Worm (Caenorhabditis elegans) whole organism, late embryonic: ENCODE results near the gene F59B1.6.
"Not testable (repeated sequence)": the region's sequence is repeated elsewhere in the genome, so short reads cannot be mapped to it uniquely, and the experiment has no call there.

Experiments
- C38D4.7 ChIP-seq: fragments of 200-800 bp; sonication (Bioruptor generic); optimal IDR thresholded peaks from 2 replicates; lab custom pipeline; 2018; ENCODE audit warnings: mild to moderate bottlenecking, missing genetic modification characterization, moderate library complexity, missing compliant biosample characterization
- F13H6.1 ChIP-seq: sonication (generic microtip); optimal IDR thresholded peaks from 2 replicates; lab custom pipeline; 2016; ENCODE audit warnings: missing genetic modification characterization, missing compliant biosample characterization
- K09A11.1 ChIP-seq: sonication (generic microtip); optimal IDR thresholded peaks from 2 replicates; lab custom pipeline; 2017; ENCODE audit warnings: antibody characterized with exemption, mild to moderate bottlenecking, missing genetic modification characterization, missing compliant biosample characterization; ENCODE audit not compliant: insufficient read depth
- T23F11.4 ChIP-seq: fragments of 200-800 bp; sonication (Bioruptor generic); optimal IDR thresholded peaks from 2 replicates; lab custom pipeline; 2018; ENCODE audit warnings: mild to moderate bottlenecking, missing genetic modification characterization, missing compliant biosample characterization
- ceh-14 ChIP-seq: sonication (generic microtip); optimal IDR thresholded peaks from 2 replicates; lab custom pipeline; 2016; ENCODE audit warnings: missing genotype, missing genetic modification characterization, missing compliant biosample characterization
- ceh-19 ChIP-seq: fragments of 200-800 bp; sonication (Bioruptor generic); optimal IDR thresholded peaks from 2 replicates; lab custom pipeline; 2018; ENCODE audit warnings: mild to moderate bottlenecking, missing genetic modification characterization, missing compliant biosample characterization
- ceh-22 ChIP-seq: sonication (generic microtip); optimal IDR thresholded peaks from 2 replicates; lab custom pipeline; 2017; ENCODE audit warnings: missing biosample characterization, missing genetic modification characterization
- ceh-24 ChIP-seq: sonication (generic microtip); optimal IDR thresholded peaks from 2 replicates; lab custom pipeline; 2016; ENCODE audit warnings: mild to moderate bottlenecking, missing genetic modification characterization, missing compliant biosample characterization
- ceh-31 ChIP-seq: sonication (generic microtip); optimal IDR thresholded peaks from 2 replicates; lab custom pipeline; 2016; ENCODE audit warnings: missing genetic modification characterization, missing compliant biosample characterization
- ceh-48 ChIP-seq: sonication (generic microtip); optimal IDR thresholded peaks from 2 replicates; lab custom pipeline; 2016; ENCODE audit warnings: missing genetic modification characterization, inconsistent platforms, missing compliant biosample characterization
- che-1 ChIP-seq: sonication (generic microtip); optimal IDR thresholded peaks from 2 replicates; lab custom pipeline; 2016; ENCODE audit warnings: mild to moderate bottlenecking, missing genetic modification characterization, missing compliant biosample characterization
- elt-2 ChIP-seq: sonication (generic microtip); optimal IDR thresholded peaks from 2 replicates; lab custom pipeline; 2016; ENCODE audit warnings: missing genetic modification reagents, missing genetic modification characterization, missing compliant biosample characterization
- elt-4 ChIP-seq: sonication (generic microtip); optimal IDR thresholded peaks from 2 replicates; lab custom pipeline; 2016; ENCODE audit warnings: missing genetic modification characterization, missing compliant biosample characterization
- eyg-1 ChIP-seq: sonication (generic microtip); optimal IDR thresholded peaks from 2 replicates; lab custom pipeline; 2016; ENCODE audit warnings: missing genotype, missing genetic modification characterization, missing compliant biosample characterization
- fax-1 ChIP-seq: sonication (generic microtip); optimal IDR thresholded peaks from 2 replicates; lab custom pipeline; 2016; ENCODE audit warnings: missing genotype, missing genetic modification characterization, missing compliant biosample characterization
- fkh-10 ChIP-seq: fragments of 150-350 bp; optimal IDR thresholded peaks from 2 replicates; lab custom pipeline; 2014; ENCODE audit warnings: missing biosample characterization, missing genetic modification reagents, missing genetic modification characterization
- fkh-6 ChIP-seq: sonication (generic microtip); optimal IDR thresholded peaks from 2 replicates; lab custom pipeline; 2016; ENCODE audit warnings: missing genetic modification characterization, missing compliant biosample characterization
- gmeb-2 ChIP-seq: sonication (generic microtip); optimal IDR thresholded peaks from 2 replicates; lab custom pipeline; 2016; ENCODE audit warnings: missing genetic modification characterization, inconsistent platforms, missing compliant biosample characterization
- hlh-13 ChIP-seq: fragments of 200-800 bp; sonication (Bioruptor generic); optimal IDR thresholded peaks from 2 replicates; lab custom pipeline; 2018; ENCODE audit warnings: mild to moderate bottlenecking, missing genetic modification characterization, missing compliant biosample characterization
- hlh-30 ChIP-seq: sonication (generic microtip); optimal IDR thresholded peaks from 2 replicates; lab custom pipeline; 2017; ENCODE audit warnings: antibody characterized with exemption, missing genetic modification characterization, missing compliant biosample characterization; ENCODE audit not compliant: insufficient read depth
- lim-6 ChIP-seq: sonication (generic microtip); optimal IDR thresholded peaks from 2 replicates; lab custom pipeline; 2016; ENCODE audit warnings: missing genetic modification characterization, missing compliant biosample characterization
- madf-2 ChIP-seq: sonication (generic microtip); optimal IDR thresholded peaks from 2 replicates; lab custom pipeline; 2017; ENCODE audit warnings: missing genetic modification characterization, missing compliant biosample characterization
- nhr-11 ChIP-seq: fragments of 150-350 bp; optimal IDR thresholded peaks from 2 replicates; lab custom pipeline; 2014; ENCODE audit warnings: missing biosample characterization, missing genetic modification characterization
- nhr-232 ChIP-seq: sonication (generic microtip); optimal IDR thresholded peaks from 2 replicates; lab custom pipeline; 2016; ENCODE audit warnings: missing genetic modification characterization, missing compliant biosample characterization
- odd-2 ChIP-seq: sonication (generic microtip); optimal IDR thresholded peaks from 2 replicates; lab custom pipeline; 2017; ENCODE audit warnings: antibody characterized with exemption, mild to moderate bottlenecking, missing genetic modification characterization, missing compliant biosample characterization
- pag-3 ChIP-seq: sonication (generic microtip); optimal IDR thresholded peaks from 2 replicates; lab custom pipeline; 2016; ENCODE audit warnings: missing compliant biosample characterization, missing genetic modification characterization, borderline replicate concordance
- pat-9 ChIP-seq: fragments of 200-800 bp; sonication (Bioruptor generic); optimal IDR thresholded peaks from 2 replicates; lab custom pipeline; 2018; ENCODE audit warnings: mild to moderate bottlenecking, missing genetic modification characterization, moderate library complexity, missing compliant biosample characterization
- pha-2 ChIP-seq: sonication (generic microtip); optimal IDR thresholded peaks from 2 replicates; lab custom pipeline; 2017; ENCODE audit warnings: mild to moderate bottlenecking, missing genetic modification characterization, missing compliant biosample characterization
- pha-4 ChIP-seq: fragments of 150-350 bp; optimal IDR thresholded peaks from 2 replicates; lab custom pipeline; 2018; ENCODE audit warnings: missing biosample characterization, missing genetic modification reagents, missing genetic modification characterization
- rnt-1 ChIP-seq: sonication (generic microtip); optimal IDR thresholded peaks from 2 replicates; lab custom pipeline; 2016; ENCODE audit warnings: missing genetic modification characterization, missing compliant biosample characterization
- sdc-2 ChIP-seq: sonication (generic microtip); optimal IDR thresholded peaks from 2 replicates; lab custom pipeline; 2016; ENCODE audit warnings: missing genotype, missing genetic modification characterization, missing compliant biosample characterization
- tbx-2 ChIP-seq: sonication (generic microtip); optimal IDR thresholded peaks from 2 replicates; lab custom pipeline; 2016; ENCODE audit warnings: missing genetic modification characterization, missing compliant biosample characterization
- tbx-7 ChIP-seq: sonication (generic microtip); optimal IDR thresholded peaks from 2 replicates; lab custom pipeline; 2016; ENCODE audit warnings: missing genotype, missing genetic modification characterization, missing compliant biosample characterization
- ttx-3 ChIP-seq: sonication (generic microtip); optimal IDR thresholded peaks from 2 replicates; lab custom pipeline; 2016; ENCODE audit warnings: missing genetic modification reagents, missing genetic modification characterization, missing compliant biosample characterization
- unc-3 ChIP-seq, 2 experiments: fragments of 200-800 bp in 1 of 2; sonication (Bioruptor generic) in 1 of 2; sonication (generic microtip) in 1 of 2; conservative IDR thresholded peaks in 1 of 2; optimal IDR thresholded peaks in 1 of 2; 2 replicates each; pipeline versions ENCODE4 v1.3.6 to Lab custom; 2016 to 2022; ENCODE audit warnings: missing compliant biosample characterization in 2 of 2, missing genetic modification characterization in 2 of 2, missing genetic modification reagents in 1 of 2
- unc-55 ChIP-seq: sonication (generic microtip); optimal IDR thresholded peaks from 2 replicates; lab custom pipeline; 2017; ENCODE audit warnings: missing biosample characterization, missing genetic modification reagents, missing genetic modification characterization
- zip-5 ChIP-seq: sonication (generic microtip); optimal IDR thresholded peaks from 2 replicates; lab custom pipeline; 2016; ENCODE audit warnings: missing genetic modification characterization, missing compliant biosample characterization
- ztf-16 ChIP-seq: sonication (generic microtip); optimal IDR thresholded peaks from 2 replicates; lab custom pipeline; 2017; ENCODE audit warnings: missing genetic modification characterization, missing compliant biosample characterization

F59B1.6 gene

DNA sequence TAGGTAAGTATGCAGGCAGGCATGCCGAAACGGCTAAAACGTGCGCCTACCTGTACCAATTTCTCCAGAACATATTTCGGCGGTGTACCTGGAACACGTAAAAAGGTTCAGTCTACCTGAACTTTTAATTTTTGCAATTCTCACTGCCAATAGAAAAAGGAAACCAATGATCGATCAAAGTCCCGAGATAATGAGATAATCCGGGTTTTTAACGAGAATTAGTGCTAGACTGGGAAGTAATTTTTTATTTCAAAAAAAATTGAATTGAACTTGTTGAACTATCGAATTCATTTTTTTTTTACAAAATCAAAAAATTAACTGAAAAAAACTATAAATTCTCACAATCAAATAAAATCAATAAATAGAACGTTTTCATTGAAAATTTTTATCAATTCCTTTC is 30.9 kb downstream of the F59B1.6 start, which contains the start of gene T22F3.7:
Gene T22F3.7 (minus strand): TSS at position 101 of the 400 bp plus-strand sequence.
- TF ChIP-seq F13H6.1 (no peak), nhr-11 (tag; lab: Kevin White, UChicago) (no peak), ttx-3 (tag; lab: Kevin White, UChicago) (no peak), pha-4 (tag; lab: Kevin White, UChicago) (no peak), madf-2 (tag; lab: Kevin White, UChicago) (no peak), elt-4 (no peak), unc-3 (GFP tag; conservative IDR thresholded peaks at IDR 0.05; lab: Robert Waterston, UW) (no peak), unc-3 (tag; optimal IDR thresholded peaks at IDR 0.05; lab: Kevin White, UChicago) (no peak), unc-55 (GFP tag; lab: Kevin White, UChicago) (no peak), ceh-19 (no peak)

DNA sequence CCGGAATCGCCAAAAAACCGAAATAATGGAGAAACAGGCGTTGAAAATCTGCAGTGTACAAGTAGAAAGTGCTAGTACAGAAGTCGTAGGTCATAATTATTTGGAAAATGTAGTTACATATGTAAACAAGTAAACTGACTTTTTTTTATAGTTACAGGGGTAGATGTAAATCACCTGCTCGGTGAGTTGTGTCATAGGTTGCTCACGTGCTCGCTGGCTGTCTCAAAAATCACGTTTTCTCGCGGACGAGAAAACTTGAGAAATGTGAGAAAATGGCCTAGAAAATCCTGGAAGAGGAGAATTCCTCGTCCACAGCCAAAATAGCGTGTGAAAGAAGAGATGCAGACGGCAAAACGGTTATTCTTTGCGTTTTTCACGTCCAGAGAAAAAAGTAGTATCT is 34.4 kb downstream of the F59B1.6 start, which contains the start of gene srh-212:
Gene srh-212 (minus strand): TSS at position 101 of the 400 bp plus-strand sequence.
- TF ChIP-seq fkh-6, gmeb-2, nhr-232 (tag; lab: Kevin White, UChicago): not testable (repeated sequence)

DNA sequence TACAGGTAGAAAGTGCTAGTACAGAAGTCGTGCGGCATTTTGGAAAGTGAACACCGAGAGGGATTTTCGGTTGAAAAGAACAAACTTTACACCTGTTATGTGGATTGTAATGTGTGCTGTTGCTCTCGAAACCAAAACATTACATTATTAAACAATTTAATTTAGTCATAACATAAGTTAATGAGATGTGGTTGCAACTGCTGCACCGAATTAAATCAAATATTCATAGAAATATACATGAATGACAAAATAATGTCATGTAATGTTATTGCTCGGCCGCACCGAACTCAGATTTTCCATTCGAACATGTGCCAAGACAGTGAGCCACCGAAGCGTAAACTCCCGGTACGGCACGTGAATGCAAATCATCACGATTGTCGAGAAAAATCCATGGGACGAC is 36.6 kb downstream of the F59B1.6 start, which contains the start of gene srh-213:
Gene srh-213 (minus strand): TSS at position 101 of the 400 bp plus-strand sequence.
- TF ChIP-seq ceh-24 (tag; lab: Kevin White, UChicago) (no peak), ceh-48 (tag; lab: Kevin White, UChicago) (no peak), zip-5 (no peak), C38D4.7 (GFP tag; lab: Kevin White, UChicago) (no peak), fax-1 (tag; lab: Kevin White, UChicago) (no peak), nhr-11 (tag; lab: Kevin White, UChicago) (no peak), rnt-1 (tag; lab: Kevin White, UChicago) (no peak), ztf-16 (tag; lab: Kevin White, UChicago) (no peak), ceh-22 (no peak), gmeb-2 (tag; lab: Kevin White, UChicago) (no peak), odd-2 (tag; lab: Kevin White, UChicago) (no peak), ceh-31 (no peak), che-1 (tag; lab: Kevin White, UChicago) (no peak), madf-2 (tag; lab: Kevin White, UChicago) (no peak), K09A11.1 (tag; lab: Kevin White, UChicago) (no peak), pha-2 (tag; lab: Kevin White, UChicago) (no peak), lim-6 (tag; lab: Kevin White, UChicago) (no peak), pat-9 (tag; lab: Kevin White, UChicago) (no peak)

DNA sequence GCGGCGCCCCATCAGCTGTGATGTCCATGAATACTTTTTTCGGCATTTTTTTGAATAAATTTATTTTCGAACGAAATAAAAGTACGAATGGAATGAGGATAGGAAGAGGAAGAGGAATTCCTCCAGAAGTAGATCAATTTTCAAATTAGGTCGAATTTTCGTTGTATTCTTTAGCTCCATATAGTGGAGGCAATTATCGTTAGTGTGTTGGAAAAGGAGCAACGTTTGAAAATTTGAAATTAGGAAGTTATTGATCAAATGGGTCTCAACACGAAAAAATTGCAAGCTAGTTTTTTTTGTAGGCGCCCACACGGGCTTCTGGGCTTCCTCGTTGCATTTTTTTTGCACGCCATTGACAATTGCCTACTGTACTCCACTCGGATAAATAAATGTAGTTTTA is 39.4 kb downstream of the F59B1.6 start, which contains the start of gene T22F3.12:
Gene T22F3.12 (minus strand): TSS at position 101 of the 400 bp plus-strand sequence.
- no peak for TF ChIP-seq sdc-2
- TF ChIP-seq tbx-7, result no peak
- TF ChIP-seq K09A11.1 (tag; lab: Kevin White, UChicago), result no peak
- no peak for TF ChIP-seq hlh-13 (GFP tag; lab: Kevin White, UChicago)
- TF ChIP-seq fkh-10 (GFP tag; lab: Kevin White, UChicago), result no peak
- TF ChIP-seq pat-9 (tag; lab: Kevin White, UChicago), result no peak
- TF ChIP-seq pag-3 (tag; lab: Kevin White, UChicago), result no peak
- TF ChIP-seq fax-1 (tag; lab: Kevin White, UChicago), result no peak
- no peak for TF ChIP-seq fkh-6 (tag; lab: Kevin White, UChicago)
- TF ChIP-seq tbx-2 (tag; lab: Kevin White, UChicago), result no peak
- no peak for TF ChIP-seq elt-2 (tag; lab: Kevin White, UChicago)
- no peak for TF ChIP-seq T23F11.4 (GFP tag; lab: Kevin White, UChicago)
- no peak for TF ChIP-seq eyg-1 (tag; lab: Kevin White, UChicago)
- TF ChIP-seq ttx-3 (tag; lab: Kevin White, UChicago), result no peak
- no peak for TF ChIP-seq hlh-30 (tag; lab: Kevin White, UChicago)
- TF ChIP-seq ceh-14 (tag; lab: Kevin White, UChicago), result no peak
